Fruit fly (Drosophila melanogaster) whole organism, prepupa: ENCODE data around the gene Cul5.

ENCODE experiments used
- CG10631 ChIP-seq: fragments of 200-800 bp; sonication (Bioruptor generic); optimal IDR thresholded peaks from 2 replicates; lab custom pipeline; 2016; ENCODE audit warnings: missing biosample characterization, missing genetic modification characterization
- CG11762 ChIP-seq: fragments of 200-800 bp; sonication (Bioruptor generic); optimal IDR thresholded peaks from 3 replicates; lab custom pipeline; 2016; ENCODE audit warnings: missing biosample characterization, missing genetic modification characterization; ENCODE audit not compliant: insufficient read depth
- CG11902 ChIP-seq: fragments of 200-800 bp; sonication (Bioruptor generic); optimal IDR thresholded peaks from 3 replicates; lab custom pipeline; 2016; ENCODE audit warnings: missing biosample characterization, missing genetic modification characterization
- CG15336 ChIP-seq: fragments of 200-800 bp; sonication (Bioruptor generic); IDR thresholded peaks from 2 replicates; pipeline ENCODE4 v1.3.6; 2022; ENCODE audit warnings: missing biosample characterization, missing genetic modification characterization
- CG1621 ChIP-seq: fragments of 200-800 bp; sonication (Bioruptor generic); optimal IDR thresholded peaks from 3 replicates; lab custom pipeline; 2018; ENCODE audit warnings: missing biosample characterization, mild to moderate bottlenecking, missing genetic modification characterization
- CG16779 ChIP-seq: fragments of 200-800 bp; sonication (Bioruptor generic); optimal IDR thresholded peaks from 3 replicates; lab custom pipeline; 2017; ENCODE audit warnings: missing biosample characterization, mild to moderate bottlenecking, missing genetic modification characterization
- CG3032 ChIP-seq: fragments of 200-800 bp; optimal IDR thresholded peaks from 2 replicates; lab custom pipeline; 2019; ENCODE audit warnings: missing biosample characterization, mild to moderate bottlenecking, missing genetic modification characterization, moderate library complexity
- CG32006 ChIP-seq: fragments of 200-800 bp; sonication (Bioruptor generic); optimal IDR thresholded peaks from 3 replicates; lab custom pipeline; 2017; ENCODE audit warnings: missing biosample characterization, mild to moderate bottlenecking, missing genetic modification characterization
- CG34406 ChIP-seq: fragments of 200-800 bp; sonication (Bioruptor generic); optimal IDR thresholded peaks from 3 replicates; lab custom pipeline; 2016; ENCODE audit warnings: missing biosample characterization, missing genetic modification characterization
- CG3919 ChIP-seq: fragments of 200-800 bp; sonication (Bioruptor generic); optimal IDR thresholded peaks from 3 replicates; lab custom pipeline; 2016; ENCODE audit warnings: missing biosample characterization, missing genetic modification characterization
- CG6163 ChIP-seq: fragments of 200-800 bp; sonication (Bioruptor generic); IDR thresholded peaks from 3 replicates; pipeline ENCODE4 v1.3.6; 2022; ENCODE audit warnings: missing biosample characterization, missing genetic modification characterization
- CG6792 ChIP-seq: fragments of 200-800 bp; sonication (Bioruptor generic); optimal IDR thresholded peaks from 3 replicates; lab custom pipeline; 2016; ENCODE audit warnings: missing biosample characterization, missing genetic modification characterization
- CG6808 ChIP-seq: fragments of 200-800 bp; sonication (Bioruptor generic); optimal IDR thresholded peaks from 3 replicates; lab custom pipeline; 2017; ENCODE audit warnings: missing biosample characterization, missing genetic modification characterization, mild to moderate bottlenecking, moderate library complexity, missing genetic modification reagents
- CG7368 ChIP-seq: fragments of 200-800 bp; sonication (Bioruptor generic); optimal IDR thresholded peaks from 3 replicates; lab custom pipeline; 2016; ENCODE audit warnings: missing biosample characterization, missing genetic modification characterization
- CG8119 ChIP-seq: fragments of 200-800 bp; sonication (Bioruptor generic); IDR thresholded peaks from 3 replicates; pipeline ENCODE4 v1.3.6; 2022; ENCODE audit warnings: missing biosample characterization, missing genetic modification characterization
- CG8319 ChIP-seq: fragments of 200-800 bp; sonication (Bioruptor generic); optimal IDR thresholded peaks from 3 replicates; lab custom pipeline; 2016; ENCODE audit warnings: missing biosample characterization, missing genetic modification characterization
- CG8632 ChIP-seq: fragments of 200-800 bp; sonication (Bioruptor generic); optimal IDR thresholded peaks from 3 replicates; lab custom pipeline; 2016; ENCODE audit warnings: missing biosample characterization, missing genetic modification characterization
- Eip75B ChIP-seq: fragments of 200-800 bp; sonication (Bioruptor generic); optimal IDR thresholded peaks from 3 replicates; lab custom pipeline; 2016; ENCODE audit warnings: missing biosample characterization, missing genetic modification characterization
- Eip78C ChIP-seq: fragments of 200-800 bp; sonication (Bioruptor generic); peaks from one replicate; lab custom pipeline; 2016; ENCODE audit warnings: missing biosample characterization, missing genetic modification characterization
- Eip93F ChIP-seq: fragments of 200-800 bp; sonication (Bioruptor generic); optimal IDR thresholded peaks from 2 replicates; lab custom pipeline; 2016; ENCODE audit warnings: missing biosample characterization, mild to moderate bottlenecking, missing genetic modification characterization
- Ets21C ChIP-seq: fragments of 200-800 bp; sonication (Bioruptor generic); optimal IDR thresholded peaks from 3 replicates; lab custom pipeline; 2016; ENCODE audit warnings: missing biosample characterization, missing genetic modification characterization
- Ets96B ChIP-seq: fragments of 200-800 bp; optimal IDR thresholded peaks from 2 replicates; lab custom pipeline; 2019; ENCODE audit warnings: missing biosample characterization, mild to moderate bottlenecking, missing genetic modification characterization, moderate library complexity
- Hr38 ChIP-seq: sonication (Bioruptor generic); optimal IDR thresholded peaks from 2 replicates; lab custom pipeline; 2016; ENCODE audit warnings: missing biosample characterization, missing genetic modification characterization
- Hr39 ChIP-seq: fragments of 200-800 bp; sonication (Bioruptor generic); optimal IDR thresholded peaks from 2 replicates; lab custom pipeline; 2016; ENCODE audit warnings: missing biosample characterization, missing genetic modification characterization
- Hr4 ChIP-seq: fragments of 200-800 bp; sonication (Bioruptor generic); optimal IDR thresholded peaks from 3 replicates; lab custom pipeline; 2016; ENCODE audit warnings: missing biosample characterization, missing genetic modification characterization
- Met ChIP-seq: fragments of 200-800 bp; sonication (Bioruptor generic); optimal IDR thresholded peaks from 3 replicates; lab custom pipeline; 2016; ENCODE audit warnings: missing biosample characterization, missing genetic modification characterization
- OdsH ChIP-seq: fragments of 200-800 bp; sonication (Bioruptor generic); optimal IDR thresholded peaks from 3 replicates; lab custom pipeline; 2016; ENCODE audit warnings: missing biosample characterization, missing genetic modification characterization
- Smox ChIP-seq: fragments of 200-800 bp; sonication (Bioruptor generic); optimal IDR thresholded peaks from 3 replicates; lab custom pipeline; 2016; ENCODE audit warnings: missing biosample characterization, missing genetic modification characterization
- Sox102F ChIP-seq: fragments of 200-800 bp; sonication (Bioruptor generic); optimal IDR thresholded peaks from 2 replicates; lab custom pipeline; 2016; ENCODE audit warnings: missing biosample characterization, mild to moderate bottlenecking, missing genetic modification characterization
- Sox14 ChIP-seq: fragments of 200-800 bp; sonication (Bioruptor generic); optimal IDR thresholded peaks from 3 replicates; lab custom pipeline; 2016; ENCODE audit warnings: missing biosample characterization, missing genetic modification characterization
- achi ChIP-seq: fragments of 200-800 bp; sonication (Bioruptor generic); optimal IDR thresholded peaks from 3 replicates; lab custom pipeline; 2016; ENCODE audit warnings: missing biosample characterization, missing genetic modification characterization
- acj6 ChIP-seq: fragments of 200-800 bp; sonication (Bioruptor generic); optimal IDR thresholded peaks from 3 replicates; lab custom pipeline; 2016; ENCODE audit warnings: missing biosample characterization, missing genetic modification characterization
- cyc ChIP-seq: fragments of 200-800 bp; sonication (Bioruptor generic); optimal IDR thresholded peaks from 3 replicates; lab custom pipeline; 2016; ENCODE audit warnings: missing biosample characterization, missing genetic modification characterization
- dac ChIP-seq: fragments of 200-800 bp; sonication (Bioruptor generic); optimal IDR thresholded peaks from 2 replicates; lab custom pipeline; 2017; ENCODE audit warnings: missing biosample characterization, mild to moderate bottlenecking, missing genetic modification characterization
- eg ChIP-seq: fragments of 200-800 bp; sonication (Bioruptor generic); IDR thresholded peaks from 3 replicates; pipeline ENCODE4 v1.3.6; 2022; ENCODE audit warnings: missing biosample characterization, missing genetic modification characterization
- fd59A ChIP-seq: fragments of 200-800 bp; sonication (Bioruptor generic); optimal IDR thresholded peaks from 2 replicates; lab custom pipeline; 2017; ENCODE audit warnings: missing biosample characterization, mild to moderate bottlenecking, missing genetic modification characterization, missing genetic modification reagents
- fkh ChIP-seq: fragments of 200-800 bp; sonication (Bioruptor generic); optimal IDR thresholded peaks from 3 replicates; lab custom pipeline; 2017; ENCODE audit warnings: missing biosample characterization, mild to moderate bottlenecking, missing genetic modification characterization, moderate library complexity
- lz ChIP-seq: fragments of 200-800 bp; sonication (Bioruptor generic); optimal IDR thresholded peaks from 3 replicates; lab custom pipeline; 2016; ENCODE audit warnings: missing biosample characterization, missing genetic modification characterization
- net ChIP-seq: fragments of 200-800 bp; sonication (Bioruptor generic); optimal IDR thresholded peaks from 3 replicates; lab custom pipeline; 2016; ENCODE audit warnings: missing biosample characterization, missing genetic modification characterization
- pdm3 ChIP-seq: fragments of 200-800 bp; sonication (Bioruptor generic); optimal IDR thresholded peaks from 3 replicates; lab custom pipeline; 2016; ENCODE audit warnings: missing biosample characterization, missing genetic modification characterization
- salr ChIP-seq, 2 experiments: fragments of 200-800 bp; sonication (Bioruptor generic); optimal IDR thresholded peaks; 3 replicates each; lab custom pipeline; 2016 to 2018; ENCODE audit warnings: missing biosample characterization in 2 of 2, missing genetic modification characterization in 2 of 2, mild to moderate bottlenecking in 1 of 2
- ss ChIP-seq, 2 experiments: fragments of 200-800 bp; sonication (Bioruptor generic); optimal IDR thresholded peaks; 2 replicates in 1 of 2; 3 replicates in 1 of 2; lab custom pipeline; 2017 to 2018; ENCODE audit warnings: mild to moderate bottlenecking in 2 of 2, missing biosample characterization in 2 of 2, missing genetic modification characterization in 2 of 2, moderate library complexity in 1 of 2
- svp ChIP-seq: fragments of 200-800 bp; sonication (Bioruptor generic); peaks from one replicate; lab custom pipeline; 2016; ENCODE audit warnings: missing biosample characterization, missing genetic modification characterization
- topi ChIP-seq: fragments of 200-800 bp; sonication (Bioruptor generic); optimal IDR thresholded peaks from 3 replicates; lab custom pipeline; 2016; ENCODE audit warnings: missing biosample characterization, missing genetic modification characterization
- vri ChIP-seq: fragments of 200-800 bp; sonication (Bioruptor generic); optimal IDR thresholded peaks from 3 replicates; lab custom pipeline; 2016; ENCODE audit warnings: missing biosample characterization, mild to moderate bottlenecking, missing genetic modification characterization

Cul5 gene

DNA sequence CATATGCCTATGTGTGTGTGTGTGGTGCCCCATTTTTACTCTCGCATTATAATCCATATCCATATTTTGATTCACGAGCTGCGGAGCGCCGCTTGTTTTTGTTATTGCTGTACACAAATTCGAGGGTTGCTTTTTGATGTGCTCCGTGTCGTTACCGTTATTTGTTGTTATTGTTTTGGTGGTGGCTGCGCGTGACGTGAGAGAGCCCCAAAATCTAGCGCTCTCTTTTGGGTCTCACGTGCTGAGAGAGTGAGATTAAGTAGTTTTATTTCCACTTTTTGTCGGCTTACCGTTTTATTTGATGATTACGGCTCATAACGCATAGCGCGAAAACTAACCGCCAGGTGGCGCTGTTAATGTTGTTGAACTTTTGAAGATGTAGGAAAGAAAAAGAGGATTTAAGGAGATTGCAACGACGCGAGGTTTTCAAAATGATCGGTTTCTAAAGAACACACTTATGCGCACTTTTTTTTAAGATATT lies 24.6 kb upstream of the Cul5 start:
- TF ChIP-seq Eip78C (GFP tag; lab: Kevin White, UChicago) = peak; percentile 35
- no peak for TF ChIP-seq pdm3
- TF ChIP-seq Eip93F (GFP tag; lab: Kevin White, UChicago) = no peak
- TF ChIP-seq CG6792 (GFP tag; lab: Kevin White, UChicago) = no peak
- TF ChIP-seq CG6163 (GFP tag; lab: Robert Waterston, UW) = no peak

DNA sequence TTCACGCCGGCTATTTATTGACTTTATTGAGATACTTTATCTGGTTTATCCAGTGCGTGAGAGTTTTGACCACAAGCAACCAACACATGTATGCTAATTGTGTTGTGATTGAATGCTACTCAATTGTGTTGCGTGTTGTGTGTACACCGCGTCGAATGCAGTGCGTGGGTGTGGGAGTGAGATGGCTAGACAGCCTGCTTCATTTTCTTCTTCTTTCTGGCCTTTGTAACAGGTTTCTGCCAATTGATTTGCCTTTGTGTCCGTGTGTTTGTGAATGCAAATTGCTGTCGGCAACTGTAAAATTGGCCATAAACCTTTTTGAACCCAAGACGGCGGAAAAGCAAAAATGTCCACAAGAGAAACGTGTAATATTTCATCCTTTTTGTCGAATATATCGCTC lies 24.1 kb upstream of the Cul5 start:
- TF ChIP-seq Smox (GFP tag; lab: Kevin White, UChicago) (no peak), Sox102F (no peak), fkh (GFP tag; lab: Kevin White, UChicago) (peak; percentile 49), ss (GFP tag; optimal IDR thresholded peaks at IDR 0.05; lab: Kevin White, UChicago) (peak in 1 of 2 experiments; percentile 63)

DNA sequence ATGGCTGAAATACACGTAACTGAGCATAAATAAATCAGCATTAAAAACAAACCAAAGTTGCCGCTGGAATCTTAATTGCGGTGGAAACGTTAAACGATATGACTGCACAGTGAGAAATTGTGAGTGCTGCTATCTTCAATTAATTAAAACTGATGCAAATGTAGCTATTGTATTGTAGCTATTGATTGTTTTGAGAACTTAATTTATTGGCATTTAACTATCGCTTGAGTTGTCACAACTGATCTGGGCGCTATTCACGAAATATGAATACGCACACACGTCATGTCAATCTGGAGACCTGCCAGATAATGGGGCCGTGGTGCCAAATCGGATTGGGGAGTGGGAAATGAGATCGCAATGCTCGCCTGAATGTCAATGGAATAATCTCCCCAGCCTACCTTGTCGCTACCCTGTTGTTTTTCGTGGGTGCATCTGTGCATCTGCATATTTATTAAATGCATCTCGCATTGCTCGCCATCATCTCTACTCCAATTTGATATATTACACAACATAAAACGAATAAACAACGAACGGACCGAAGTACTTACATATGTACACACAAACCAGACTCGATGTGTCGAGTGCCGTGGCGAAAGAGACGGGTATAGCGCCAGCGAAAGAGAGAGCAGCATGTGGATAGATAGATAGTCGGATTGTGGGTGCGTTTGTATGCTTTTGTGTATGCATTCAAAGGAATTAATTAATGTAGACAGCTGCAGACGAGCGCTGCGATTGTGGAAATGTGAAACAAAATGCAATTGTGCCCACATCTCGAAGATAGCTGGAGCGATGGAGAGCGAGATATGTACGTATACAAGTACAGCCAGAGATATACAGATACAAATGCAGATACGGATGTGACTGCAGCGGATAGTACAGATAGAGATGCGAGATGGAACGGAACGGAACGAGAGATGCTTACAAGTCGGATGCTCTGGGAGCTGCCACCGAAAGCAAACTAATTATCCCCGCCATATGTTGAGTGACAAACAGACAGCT lies 21.0 kb upstream of the Cul5 start:
- TF ChIP-seq Hr4 (GFP tag; lab: Kevin White, UChicago) (peak; percentile 24), net (GFP tag; lab: Kevin White, UChicago) (no peak), CG6808 (GFP tag; lab: Kevin White, UChicago) (peak; percentile 33), CG7368 (peak; percentile 13), topi (GFP tag; lab: Kevin White, UChicago) (peak; percentile 52), fkh (GFP tag; lab: Kevin White, UChicago) (peak; percentile 88), Ets96B (tag; lab: Kevin White, UChicago) (peak; percentile 51), CG8319 (GFP tag; lab: Kevin White, UChicago) (peak; percentile 33), OdsH (GFP tag; lab: Kevin White, UChicago) (peak; percentile 40), CG11902 (GFP tag; lab: Kevin White, UChicago) (no peak), salr (GFP tag; optimal IDR thresholded peaks at IDR 0.05; lab: Kevin White, UChicago) (peak in 1 of 2 experiments; percentile 26), CG8632 (GFP tag; lab: Kevin White, UChicago) (peak; percentile 33), lz (GFP tag; lab: Kevin White, UChicago) (peak; percentile 19), Eip93F (GFP tag; lab: Kevin White, UChicago) (no peak), Met (GFP tag; lab: Kevin White, UChicago) (peak; percentile 8), fd59A (GFP tag; lab: Kevin White, UChicago) (no peak), CG8119 (GFP tag; lab: Robert Waterston, UW) (no peak), CG6792 (GFP tag; lab: Kevin White, UChicago) (no peak), Ets21C (GFP tag; lab: Kevin White, UChicago) (no peak), eg (GFP tag; lab: Robert Waterston, UW) (peak; percentile 45; the same call in 1 of the 3 replicates), CG1621 (tag; lab: Kevin White, UChicago) (no peak), Sox14 (GFP tag; lab: Kevin White, UChicago) (peak; percentile 37), vri (peak; percentile 4), CG3919 (GFP tag; lab: Kevin White, UChicago) (peak; percentile 42), CG32006 (peak; percentile 30), dac (GFP tag; lab: Kevin White, UChicago) (no peak), acj6 (GFP tag; lab: Kevin White, UChicago) (peak; percentile 46), CG15336 (0 out of 2 replicates have a peak, but pooled peaks have one; percentile 13), CG16779 (no peak), CG34406 (no peak), achi (peak; percentile 38), Hr38 (no peak), CG10631 (peak; percentile 34), Hr39 (GFP tag; lab: Kevin White, UChicago) (peak; percentile 58), CG11762 (no peak), CG3032 (peak; percentile 33), pdm3 (peak; percentile 44), Eip75B (GFP tag; lab: Kevin White, UChicago) (peak; percentile 3), svp (GFP tag; lab: Kevin White, UChicago) (peak; percentile 89), cyc (GFP tag; lab: Kevin White, UChicago) (peak; percentile 12)
